Fruit fly (Drosophila melanogaster) S2 (cell line): ENCODE measurements around the gene RpL34b.

ENCODE experiments used
- CG8478 ChIP-seq: fragments of >200 bp; optimal IDR thresholded peaks from 2 replicates; lab custom pipeline; 2018
- CTCF ChIP-seq, 2 experiments: fragments of >200 bp; optimal IDR thresholded peaks; 2 replicates each; lab custom pipeline; 2018

Gene RpL34b

dm6 chr3R:9399074-9399473 is 2.0 kb downstream of the RpL34b start:
- no peak for TF ChIP-seq CTCF (optimal IDR thresholded peaks at IDR 0.05; lab: Kevin White, UChicago)
- no peak for TF ChIP-seq CG8478 (lab: Kevin White, UChicago)

DNA sequence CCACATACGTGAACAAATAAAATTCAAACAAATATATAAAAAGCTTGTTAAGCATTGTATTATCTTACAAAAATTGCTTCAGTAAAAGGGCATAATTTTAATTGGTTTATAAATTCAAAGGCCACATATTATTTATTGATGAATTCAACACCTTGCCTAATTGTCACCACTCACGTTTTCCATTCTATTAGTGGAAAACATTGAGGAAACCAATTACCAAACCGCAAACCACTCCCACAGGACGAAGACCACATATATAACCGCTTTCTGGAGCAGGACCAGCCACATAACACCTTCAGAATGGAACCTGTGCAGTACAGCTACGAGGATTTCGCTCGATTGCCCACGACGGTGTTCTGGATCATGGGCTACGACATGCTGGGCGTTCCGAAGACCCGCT is 3.1 kb downstream of the RpL34b start, which contains the start of gene Or85f:
Or85f (plus strand) TSS at position 301 of the 400 bp plus-strand sequence.
- no peak for TF ChIP-seq CTCF (optimal IDR thresholded peaks at IDR 0.05; lab: Kevin White, UChicago)
- TF ChIP-seq CG8478 (lab: Kevin White, UChicago), result no peak

- no peak for TF ChIP-seq CTCF (optimal IDR thresholded peaks at IDR 0.05; lab: Kevin White, UChicago)
- TF ChIP-seq CG8478 (lab: Kevin White, UChicago), result no peak
These were observed 5.0 kb downstream of the RpL34b start for dm6 chr3R:9395998-9396397.

DNA sequence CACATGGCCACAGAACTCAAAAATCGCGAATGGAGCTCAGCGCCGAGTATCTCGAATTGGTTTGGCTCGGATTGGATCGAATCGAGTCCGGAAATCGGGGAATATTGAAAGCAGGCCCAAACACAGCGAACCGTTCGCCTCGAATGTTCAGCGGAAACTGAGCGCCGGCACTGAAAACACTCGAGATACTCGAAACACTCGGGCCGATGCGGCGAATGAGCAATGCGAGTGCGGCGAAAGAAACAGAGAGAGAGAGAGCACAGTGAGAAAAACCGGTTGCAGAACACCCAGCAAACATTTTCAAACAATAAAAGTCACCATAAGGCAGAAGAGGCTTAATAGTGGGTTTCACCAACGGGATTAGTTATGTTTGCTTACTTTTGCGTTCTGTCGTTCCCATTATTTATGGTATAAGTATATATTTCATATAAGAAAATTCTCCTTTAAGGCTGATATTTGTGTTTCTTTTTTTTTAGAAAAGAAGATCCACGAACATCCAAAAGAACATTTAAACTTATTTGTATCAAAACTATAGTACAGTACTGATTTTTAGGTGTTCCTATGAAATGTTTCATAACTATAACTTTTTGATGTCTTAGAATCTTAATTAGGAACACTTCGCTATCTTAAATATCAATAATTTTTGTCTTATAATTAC is 6.5 kb downstream of the RpL34b start, which contains the start of gene FER:
FER (minus strand) TSS at position 162 of the 658 bp plus-strand sequence.
- TF ChIP-seq CG8478 (lab: Kevin White, UChicago) (no peak), CTCF (optimal IDR thresholded peaks at IDR 0.05; lab: Kevin White, UChicago) (no peak)

DNA sequence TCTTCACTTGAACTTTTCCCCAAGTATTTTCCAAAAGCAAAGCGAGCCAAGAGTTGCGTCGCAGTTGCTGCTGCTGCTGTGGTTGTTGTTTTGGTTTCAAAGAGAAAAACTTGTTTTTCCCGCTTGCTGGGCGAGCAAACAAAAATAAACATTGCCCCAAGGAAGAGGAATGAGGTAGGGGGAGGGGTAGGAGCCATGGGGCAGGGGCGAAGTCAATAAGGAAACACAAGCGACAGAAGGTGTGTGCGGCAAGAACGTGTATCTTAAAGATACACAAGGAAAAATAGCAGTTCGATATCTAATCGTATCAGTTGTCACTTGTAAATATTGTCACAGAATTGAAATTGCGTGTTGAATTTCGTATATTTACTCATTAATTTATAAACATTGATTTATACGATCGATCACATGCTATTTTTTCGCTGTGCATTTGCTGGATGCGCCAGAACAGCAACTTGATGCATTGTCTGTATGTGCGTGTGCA is 7.4 kb downstream of the RpL34b start:
- TF ChIP-seq CTCF (optimal IDR thresholded peaks at IDR 0.05; lab: Kevin White, UChicago) (no peak), CG8478 (lab: Kevin White, UChicago) (no peak)

dm6 chr3R:9392421-9392820 is 8.6 kb downstream of the RpL34b start:
- TF ChIP-seq CG8478 (lab: Kevin White, UChicago) (no peak), CTCF (optimal IDR thresholded peaks at IDR 0.05; lab: Kevin White, UChicago) (no peak)

- TF ChIP-seq CTCF (optimal IDR thresholded peaks at IDR 0.05; lab: Kevin White, UChicago), result no peak
- no peak for TF ChIP-seq CG8478 (lab: Kevin White, UChicago)
These were observed 10.8 kb downstream of the RpL34b start for dm6 chr3R:9390201-9390600.

DNA sequence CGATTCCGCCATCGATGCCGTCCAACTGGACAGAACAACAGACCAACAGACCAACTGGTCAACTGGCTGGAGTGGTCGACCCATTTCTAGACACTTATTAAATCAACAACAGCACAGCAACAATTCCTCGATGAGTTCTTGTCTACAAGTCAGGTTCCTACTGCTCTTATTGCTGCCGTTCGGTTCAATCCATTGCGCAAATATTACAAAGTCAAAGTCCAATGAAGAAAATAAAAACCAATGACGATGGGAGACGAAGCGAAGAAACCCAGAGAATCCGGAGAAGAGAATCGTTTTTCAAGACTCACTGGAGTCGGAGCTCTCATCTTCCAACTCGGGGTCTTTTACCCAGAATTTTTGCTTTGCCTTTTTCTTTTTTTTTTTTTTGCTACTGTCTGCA is 12.1 kb downstream of the RpL34b start:
- TF ChIP-seq CG8478 (lab: Kevin White, UChicago), result no peak
- no peak for TF ChIP-seq CTCF (optimal IDR thresholded peaks at IDR 0.05; lab: Kevin White, UChicago)

dm6 chr3R:9388321-9388720 is 12.7 kb downstream of the RpL34b start:
- TF ChIP-seq CG8478 (lab: Kevin White, UChicago), result no peak
- no peak for TF ChIP-seq CTCF (optimal IDR thresholded peaks at IDR 0.05; lab: Kevin White, UChicago)

dm6 chr3R:9387634-9388033 is 13.4 kb downstream of the RpL34b start:
- no peak for TF ChIP-seq CTCF (optimal IDR thresholded peaks at IDR 0.05; lab: Kevin White, UChicago)
- no peak for TF ChIP-seq CG8478 (lab: Kevin White, UChicago)

dm6 chr3R:9385987-9386386 is 15.0 kb downstream of the RpL34b start:
- TF ChIP-seq CTCF (optimal IDR thresholded peaks at IDR 0.05; lab: Kevin White, UChicago) (no peak), CG8478 (lab: Kevin White, UChicago) (no peak)

DNA sequence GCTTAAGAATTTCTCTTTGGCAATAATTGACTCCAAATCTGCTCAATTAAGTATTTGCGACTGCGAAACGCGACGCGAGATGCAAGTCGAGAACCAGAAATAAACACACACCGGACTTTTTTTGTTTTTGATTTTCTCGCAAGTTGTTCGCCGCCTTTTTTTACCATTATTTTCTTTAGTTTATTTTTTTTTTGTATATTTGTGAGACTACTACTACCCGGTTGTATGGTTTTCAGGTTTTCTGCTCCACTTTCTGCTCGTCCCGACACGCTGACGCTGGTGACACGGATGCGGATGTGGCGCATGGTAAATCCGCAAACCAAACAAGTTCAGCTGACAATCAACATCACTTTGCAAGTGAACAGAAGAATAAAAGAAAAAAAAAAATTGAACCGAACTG is 20.1 kb downstream of the RpL34b start:
- TF ChIP-seq CG8478 (lab: Kevin White, UChicago) (no peak), CTCF (optimal IDR thresholded peaks at IDR 0.05; lab: Kevin White, UChicago) (no peak)

dm6 chr3R:9378644-9379411 is 22.2 kb downstream of the RpL34b start:
- TF ChIP-seq CTCF (optimal IDR thresholded peaks at IDR 0.05; lab: Kevin White, UChicago), result no peak
- no peak for TF ChIP-seq CG8478 (lab: Kevin White, UChicago)

DNA sequence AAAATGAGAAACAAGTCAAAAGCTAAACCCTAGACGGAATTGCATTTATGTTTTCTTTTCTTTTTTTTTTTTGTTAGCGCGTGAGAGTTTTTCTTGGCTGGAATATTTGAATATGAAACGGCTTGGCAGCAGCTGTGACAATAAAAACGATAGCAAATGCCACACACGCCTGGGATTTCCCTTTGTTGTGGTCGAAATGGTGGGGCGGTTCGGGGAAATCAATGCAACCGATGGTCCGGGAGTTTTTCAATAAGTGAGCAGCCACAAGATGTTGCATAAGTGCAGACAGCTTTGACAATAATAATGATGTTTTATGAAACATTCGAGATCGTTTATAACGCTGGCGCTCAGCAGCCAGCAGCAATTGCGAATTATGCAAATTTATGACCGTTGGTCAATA is 24.2 kb downstream of the RpL34b start:
- TF ChIP-seq CG8478 (lab: Kevin White, UChicago) (no peak), CTCF (optimal IDR thresholded peaks at IDR 0.05; lab: Kevin White, UChicago) (no peak)

DNA sequence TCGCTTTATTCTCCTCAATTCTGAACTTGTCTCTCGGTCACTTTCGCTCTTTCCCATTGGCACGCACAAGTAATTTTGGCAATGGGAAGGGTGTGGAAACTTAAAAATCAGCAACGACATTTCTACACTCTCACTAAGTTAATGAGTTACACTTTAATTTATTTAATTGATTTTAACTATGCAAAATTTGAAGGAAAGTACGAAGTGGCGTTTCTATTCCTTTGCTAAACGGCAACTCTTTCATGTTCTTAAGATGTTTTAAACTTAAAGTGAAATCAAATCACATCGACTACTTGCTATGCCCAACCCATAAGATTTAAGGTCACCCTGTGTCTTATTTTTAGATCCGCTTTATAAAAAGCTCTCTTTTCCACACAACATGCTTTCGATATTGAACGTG is 30.6 kb downstream of the RpL34b start:
- no peak for TF ChIP-seq CTCF (optimal IDR thresholded peaks at IDR 0.05; lab: Kevin White, UChicago)
- TF ChIP-seq CG8478 (lab: Kevin White, UChicago), result no peak
